Worm (Caenorhabditis elegans) whole organism, L1 larva: ENCODE measurements around the gene T05B9.2.

Source experiments
- ama-1 ChIP-seq: fragments of 150-350 bp; optimal IDR thresholded peaks from 2 replicates; lab custom pipeline; 2014
- blmp-1 ChIP-seq: fragments of 150-350 bp; optimal IDR thresholded peaks from 2 replicates; lab custom pipeline; 2014; ENCODE audit warnings: missing biosample characterization, missing genetic modification characterization
- dpl-1 ChIP-seq, 3 experiments: fragments of 150-350 bp in 2 of 3; sonication (generic microtip) in 1 of 3; optimal IDR thresholded peaks; 2 replicates each; lab custom pipeline; 2014 to 2017; ENCODE audit warnings: missing biosample characterization in 3 of 3, missing genetic modification characterization in 3 of 3, missing genetic modification reagents in 3 of 3
- fos-1 ChIP-seq: fragments of 150-350 bp; optimal IDR thresholded peaks from 2 replicates; lab custom pipeline; 2014; ENCODE audit warnings: missing biosample characterization, missing genetic modification characterization
- grh-1 ChIP-seq: fragments of 200-800 bp; sonication (Bioruptor generic); IDR thresholded peaks from 2 replicates; pipeline ENCODE4 v1.3.6; 2022; ENCODE audit warnings: missing genetic modification reagents, missing genetic modification characterization, missing compliant biosample characterization
- mef-2 ChIP-seq: fragments of 150-350 bp; optimal IDR thresholded peaks from 2 replicates; lab custom pipeline; 2014; ENCODE audit warnings: missing biosample characterization, missing genetic modification characterization
- rnt-1 ChIP-seq: sonication (generic microtip); optimal IDR thresholded peaks from 2 replicates; lab custom pipeline; 2016; ENCODE audit warnings: mild to moderate bottlenecking, missing genetic modification characterization, moderate library complexity, missing compliant biosample characterization
- ztf-4 ChIP-seq: fragments of 150-350 bp; optimal IDR thresholded peaks from 2 replicates; lab custom pipeline; 2014; ENCODE audit warnings: missing biosample characterization, missing genetic modification characterization

DNA sequence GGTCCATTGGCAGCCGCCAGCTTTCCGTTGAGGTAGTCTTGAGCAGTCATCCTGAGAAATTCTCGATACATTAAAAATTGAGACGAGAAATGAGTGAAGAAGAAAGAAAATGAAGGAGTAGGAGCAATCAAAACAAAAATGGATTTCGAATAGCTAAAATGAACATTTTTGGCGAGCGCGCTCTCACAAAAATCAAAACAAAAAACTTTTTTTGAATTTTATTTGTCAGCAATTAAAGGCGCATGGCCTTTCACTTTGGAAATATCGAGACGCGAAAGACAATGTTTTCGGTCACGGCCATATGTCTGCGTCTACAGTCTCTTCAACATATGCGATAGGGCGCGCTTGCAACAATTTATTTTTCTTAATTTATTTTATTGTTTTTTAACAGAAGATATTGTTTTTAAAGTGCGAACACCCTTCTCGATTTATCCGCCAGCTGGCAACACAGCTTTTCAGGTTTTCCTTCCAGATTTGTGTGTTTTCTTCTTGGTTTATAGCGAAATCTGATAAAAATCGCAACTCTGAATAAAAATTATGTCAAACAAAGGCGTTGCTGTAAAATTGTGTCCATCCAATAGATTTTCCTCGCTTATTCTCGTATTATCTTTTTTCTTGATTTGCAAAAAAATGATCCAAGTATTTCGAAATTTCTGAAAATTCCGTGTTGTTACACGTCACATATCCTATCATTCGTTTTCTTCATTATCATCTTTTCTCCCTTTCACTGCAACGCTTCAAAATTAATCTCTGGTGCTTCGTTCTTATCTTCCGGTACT is 16.6 kb upstream of the T05B9.2 start, which contains the start of the genes rpn-9 and T06D8.9:
- TF ChIP-seq ztf-4 (tag; lab: Kevin White, UChicago) (peak; percentile 22), ama-1 (lab: Kevin White, UChicago) (no peak), mef-2 (no peak), rnt-1 (tag; lab: Kevin White, UChicago) (peak; percentile 80), dpl-1 (GFP tag; optimal IDR thresholded peaks at IDR 0.05; lab: Kevin White, UChicago) (peak; percentile 71 to 85 (median 78)), fos-1 (tag; lab: Kevin White, UChicago) (no peak), blmp-1 (tag; lab: Kevin White, UChicago) (peak; percentile 91), grh-1 (GFP tag; lab: Robert Waterston, UW) (no peak)
